Fruit fly (Drosophila melanogaster) whole organism, pupa: ENCODE results near the gene mei-P26.

Source experiments
- CG10348 ChIP-seq: fragments of 200-800 bp; sonication (Bioruptor generic); IDR thresholded peaks from 2 replicates; pipeline ENCODE4 v1.3.6; 2022; ENCODE audit warnings: missing biosample characterization, missing genetic modification characterization
- CG32121 ChIP-seq: fragments of 200-800 bp; sonication (Bioruptor generic); IDR thresholded peaks from 2 replicates; pipeline ENCODE4 v1.3.6; 2022; ENCODE audit warnings: missing biosample characterization, missing genetic modification characterization
- CG34367 ChIP-seq: fragments of 200-800 bp; sonication (Bioruptor generic); optimal IDR thresholded peaks from 2 replicates; lab custom pipeline; 2018; ENCODE audit warnings: missing biosample characterization, mild to moderate bottlenecking, missing genetic modification characterization
- CG8159 ChIP-seq: fragments of 200-800 bp; sonication (Bioruptor generic); optimal IDR thresholded peaks from 3 replicates; lab custom pipeline; 2018; ENCODE audit warnings: missing biosample characterization, mild to moderate bottlenecking, missing genetic modification characterization, moderate library complexity
- D1 ChIP-seq: fragments of 200-800 bp; sonication (Bioruptor generic); optimal IDR thresholded peaks from 2 replicates; lab custom pipeline; 2018; ENCODE audit warnings: missing biosample characterization, mild to moderate bottlenecking, missing genetic modification characterization, moderate library complexity
- EcR ChIP-seq: fragments of 200-800 bp; sonication (Bioruptor generic); optimal IDR thresholded peaks from 3 replicates; lab custom pipeline; 2019; ENCODE audit warnings: missing biosample characterization, missing genetic modification characterization, mild to moderate bottlenecking, moderate library complexity, missing genetic modification reagents
- Ets98B ChIP-seq: fragments of 200-800 bp; sonication (Bioruptor generic); IDR thresholded peaks from 2 replicates; pipeline ENCODE4 v1.3.6; 2022; ENCODE audit warnings: missing biosample characterization, missing genetic modification characterization
- Pif1A ChIP-seq: fragments of 200-800 bp; sonication (Bioruptor generic); optimal IDR thresholded peaks from 3 replicates; lab custom pipeline; 2016; ENCODE audit warnings: missing biosample characterization, missing genetic modification characterization
- Pif1B ChIP-seq: fragments of 200-800 bp; sonication (Bioruptor generic); optimal IDR thresholded peaks from 3 replicates; lab custom pipeline; 2016; ENCODE audit warnings: missing biosample characterization, missing genetic modification characterization
- Snoo ChIP-seq: fragments of 200-800 bp; sonication (Bioruptor generic); optimal IDR thresholded peaks from 3 replicates; lab custom pipeline; 2017; ENCODE audit warnings: missing biosample characterization, mild to moderate bottlenecking, missing genetic modification characterization, inconsistent platforms
- rn ChIP-seq: fragments of 200-800 bp; sonication (Bioruptor generic); IDR thresholded peaks from 2 replicates; pipeline ENCODE4 v1.3.6; 2022; ENCODE audit warnings: missing biosample characterization, missing genetic modification characterization

DNA sequence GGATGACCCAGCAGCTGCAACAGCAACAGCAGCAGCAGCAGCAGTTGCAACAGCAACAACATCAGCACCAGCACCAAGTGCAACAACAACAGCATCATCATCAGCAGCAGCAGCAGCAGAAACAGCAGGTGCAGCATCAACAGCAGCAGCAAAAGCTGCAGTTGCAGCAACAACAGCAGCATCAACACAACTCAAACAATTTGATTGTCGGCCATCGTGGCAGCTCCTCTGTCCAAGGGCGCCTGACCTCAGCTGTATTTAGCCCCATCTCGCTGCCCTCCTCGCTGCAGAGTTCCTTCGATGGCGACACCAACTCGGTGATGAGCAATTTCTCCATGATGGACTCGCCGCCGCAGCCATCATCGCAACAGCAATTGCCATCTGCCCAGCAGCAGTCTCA is 5.2 kb downstream of the mei-P26 start:
- no peak for TF ChIP-seq CG34367 (tag; lab: Kevin White, UChicago)
- no peak for TF ChIP-seq Pif1B
- TF ChIP-seq CG32121 (GFP tag; lab: Robert Waterston, UW): no peak
- no peak for TF ChIP-seq Snoo (tag; lab: Kevin White, UChicago)
- no peak for TF ChIP-seq D1 (tag; lab: Kevin White, UChicago)
- TF ChIP-seq EcR (GFP tag; lab: Kevin White, UChicago): no peak
- TF ChIP-seq CG10348 (GFP tag; lab: Robert Waterston, UW): no peak
- TF ChIP-seq rn (GFP tag; lab: Robert Waterston, UW): no peak
- TF ChIP-seq CG8159 (tag; lab: Kevin White, UChicago): no peak
- no peak for TF ChIP-seq Pif1A (GFP tag; lab: Kevin White, UChicago)
- no peak for TF ChIP-seq Ets98B
